Worm (Caenorhabditis elegans): ENCODE measurements around the gene Y49F6B.6.

DNA sequence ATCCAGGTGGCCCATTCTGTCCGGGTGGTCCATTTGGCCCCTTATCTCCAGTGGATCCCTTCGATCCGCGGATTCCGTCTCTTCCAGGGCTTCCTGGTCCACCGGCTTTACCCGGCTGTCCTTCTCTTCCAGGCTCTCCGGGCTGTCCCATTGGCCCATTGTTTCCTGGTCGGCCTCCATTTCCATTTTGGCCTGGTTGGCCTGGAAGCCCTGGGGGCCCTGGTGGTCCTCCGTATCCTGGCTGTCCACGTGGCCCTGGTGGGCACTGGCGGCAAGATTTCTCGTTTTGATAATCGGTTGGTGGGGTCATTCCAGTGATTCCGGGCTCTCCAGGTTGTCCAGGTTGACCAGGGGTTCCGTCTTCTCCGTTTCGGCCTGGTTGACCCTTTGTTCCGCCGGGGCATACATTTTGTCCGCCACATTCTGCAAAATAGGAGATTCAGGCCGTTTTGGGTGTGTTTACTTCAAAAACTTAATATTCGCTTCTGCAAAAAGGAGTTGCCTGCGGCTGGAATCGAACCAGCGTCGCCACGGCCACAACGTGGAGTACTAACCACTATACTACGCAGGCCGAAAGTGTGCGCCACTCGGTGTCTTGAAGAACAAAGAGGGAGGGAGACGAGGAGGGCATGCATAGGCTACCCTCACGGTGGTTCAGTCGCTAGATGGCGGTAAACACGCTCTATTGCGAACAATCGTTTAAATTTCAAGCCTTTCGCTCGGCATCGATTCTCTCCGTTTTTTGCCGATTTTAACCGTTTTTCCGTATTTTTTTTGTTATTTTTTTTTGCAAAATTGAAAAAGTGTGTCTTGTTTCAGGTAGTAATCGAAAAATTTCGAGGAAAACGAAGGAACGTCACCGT, 48.3 kb downstream of the Y49F6B.6 start, which contains the start of gene W09G10.9:
- TF ChIP-seq fos-1 (tag; optimal IDR thresholded peaks at IDR 0.05): no peak
- no peak for TF ChIP-seq ZK546.5 (tag; optimal IDR thresholded peaks at IDR 0.05)
- peak; percentile 27 for TF ChIP-seq nhr-28 (tag; optimal IDR thresholded peaks at IDR 0.05)
- TF ChIP-seq unc-62 (GFP tag; optimal IDR thresholded peaks at IDR 0.05 in 1 of 2): peak in 1 of 2 experiments; percentile 66
- TF ChIP-seq unc-62 (tag; optimal IDR thresholded peaks at IDR 0.05): no peak
- TF ChIP-seq R02D3.7 (tag; optimal IDR thresholded peaks at IDR 0.05): no peak
- TF ChIP-seq nhr-25 (tag; optimal IDR thresholded peaks at IDR 0.05; ENCODE audit: borderline replicate concordance, insufficient read depth): no peak
- TF ChIP-seq ceh-32 (tag; optimal IDR thresholded peaks at IDR 0.05; ENCODE audit: poor library complexity): no peak
- no peak for TF ChIP-seq ceh-62 (tag; optimal IDR thresholded peaks at IDR 0.05)
- TF ChIP-seq Y105C5A.15 (GFP tag; IDR thresholded peaks at IDR 0.05): no peak
